Worm (Caenorhabditis elegans): ENCODE data around the gene C13A2.4.

C13A2.4 gene

DNA sequence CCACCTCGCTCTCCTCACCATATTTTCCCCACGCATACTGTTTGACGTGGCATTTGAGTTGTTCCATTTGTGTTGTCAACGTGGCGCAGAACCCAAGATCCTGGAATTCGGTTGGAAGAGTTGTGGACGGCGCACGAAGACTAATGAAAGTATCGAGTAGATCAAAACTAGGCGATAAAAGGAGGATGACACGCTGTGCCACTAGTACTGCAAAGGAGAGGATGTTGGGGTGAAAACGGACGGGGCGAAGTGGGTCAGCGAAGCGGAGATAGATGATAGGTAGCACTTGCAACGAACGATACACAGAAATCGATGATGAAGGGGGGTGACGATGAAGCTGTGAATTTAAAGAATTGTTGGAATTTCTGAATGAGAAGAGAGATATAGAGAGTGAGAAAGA, 32.2 kb upstream of the C13A2.4 start, which contains the start of gene C05C8.7:
Gene C05C8.7 (minus strand): TSS at position 100 of the 400 bp plus-strand sequence.
- TF ChIP-seq dpff-1 (tag; optimal IDR thresholded peaks at IDR 0.05) (no peak), nhr-120 (GFP tag; IDR thresholded peaks at IDR 0.05) (no peak), F23B12.7 (tag; optimal IDR thresholded peaks at IDR 0.05; ENCODE audit: insufficient read depth) (no peak), gei-17 (GFP tag; optimal IDR thresholded peaks at IDR 0.05) (no peak), madf-3 (GFP tag; IDR thresholded peaks at IDR 0.05) (no peak), attf-3 (GFP tag; conservative IDR thresholded peaks at IDR 0.05) (no peak), nfya-1 (tag; optimal IDR thresholded peaks at IDR 0.05; ENCODE audit: borderline replicate concordance, insufficient read depth) (no peak), lir-1 (GFP tag; conservative IDR thresholded peaks at IDR 0.05) (no peak), ztf-18 (tag; optimal IDR thresholded peaks at IDR 0.05) (no peak)

DNA sequence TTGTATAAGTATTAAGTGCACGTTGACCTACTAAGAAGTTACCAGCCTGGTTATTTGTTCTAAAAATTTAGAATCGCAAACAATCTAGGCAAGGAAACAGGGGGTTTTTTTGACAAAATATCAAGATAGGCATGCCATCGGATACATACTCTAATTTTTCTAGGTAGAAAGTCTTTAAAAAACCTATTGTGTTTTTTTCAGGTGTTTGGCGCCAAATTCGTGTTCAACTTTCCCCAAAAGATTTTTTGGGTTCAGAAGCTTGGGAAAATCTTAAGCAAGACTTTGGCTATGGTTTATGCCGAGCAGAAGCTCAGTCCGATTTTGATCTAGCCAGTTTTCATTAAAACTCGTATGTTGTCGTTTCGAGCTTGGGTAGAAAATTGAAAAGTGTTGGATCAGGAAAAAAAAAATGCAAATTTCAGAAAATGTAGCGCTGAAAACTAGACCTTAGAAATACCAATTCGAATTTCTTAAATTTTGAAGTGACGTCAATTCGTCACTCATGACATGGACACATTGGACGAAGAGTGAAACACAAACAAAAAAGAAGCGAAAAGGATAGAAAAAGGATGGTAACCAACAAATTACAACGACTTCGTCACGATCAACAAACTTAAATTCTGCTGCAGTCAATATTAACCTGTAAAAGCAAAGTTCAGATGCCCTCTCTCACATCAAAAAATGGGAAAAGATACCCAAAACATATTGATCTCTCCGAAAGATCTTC, 30.8 kb upstream of the C13A2.4 start:
- no peak for TF ChIP-seq F22D6.2 (tag; optimal IDR thresholded peaks at IDR 0.05)
- TF ChIP-seq F49E8.2 (tag; optimal IDR thresholded peaks at IDR 0.05; ENCODE audit: insufficient read depth), result no peak
- TF ChIP-seq ztf-6 (GFP tag; IDR thresholded peaks at IDR 0.05), result no peak
- TF ChIP-seq Y67H2A.10 (GFP tag; conservative IDR thresholded peaks at IDR 0.05), result no peak
- TF ChIP-seq xnd-1 (tag; optimal IDR thresholded peaks at IDR 0.05), result no peak
- no peak for TF ChIP-seq madf-10 (tag; optimal IDR thresholded peaks at IDR 0.05)
- TF ChIP-seq hsf-1 (GFP tag; IDR thresholded peaks at IDR 0.05), result no peak
- TF ChIP-seq F39B2.1 (GFP tag; IDR thresholded peaks at IDR 0.05), result no peak
- TF ChIP-seq pbrm-1 (GFP tag; IDR thresholded peaks at IDR 0.05), result no peak

DNA sequence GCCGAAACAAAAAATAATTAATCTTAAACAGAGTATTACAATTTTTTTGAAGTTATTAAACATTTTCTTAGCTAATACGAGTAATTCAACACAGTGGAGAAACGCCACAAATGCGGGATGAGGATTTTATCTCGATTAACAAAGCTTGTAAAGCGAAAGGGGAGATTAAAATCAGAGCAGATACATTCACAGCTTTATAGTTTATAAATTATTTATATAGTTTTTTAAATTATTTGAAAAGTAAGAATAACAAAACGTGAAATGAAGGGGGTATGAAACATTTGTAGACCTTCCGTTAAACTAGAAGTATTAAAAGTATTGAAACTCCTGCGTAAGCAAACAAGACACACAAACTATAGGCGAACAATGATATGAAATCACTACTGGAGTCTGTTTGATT, 24.1 kb upstream of the C13A2.4 start, which contains the start of gene C05C8.8:
Gene C05C8.8 (minus strand): TSS at position 101 of the 400 bp plus-strand sequence.
- TF ChIP-seq aptf-3 (GFP tag; IDR thresholded peaks at IDR 0.05), result no peak
- TF ChIP-seq Y79H2A.3 (GFP tag; conservative IDR thresholded peaks at IDR 0.05), result no peak
- no peak for TF ChIP-seq C17E4.6 (GFP tag; IDR thresholded peaks at IDR 0.05)
- TF ChIP-seq Y56A3A.18 (GFP tag; IDR thresholded peaks at IDR 0.05), result no peak
- no peak for TF ChIP-seq F23B12.7 (tag; optimal IDR thresholded peaks at IDR 0.05; ENCODE audit: insufficient read depth)
- no peak for TF ChIP-seq Y67H2A.10 (GFP tag; conservative IDR thresholded peaks at IDR 0.05)
- no peak for TF ChIP-seq unc-130 (GFP tag; optimal IDR thresholded peaks at IDR 0.05)
- TF ChIP-seq tbx-9 (tag; optimal IDR thresholded peaks at IDR 0.05; ENCODE audit: borderline replicate concordance), result no peak
- TF ChIP-seq F57C9.4 (tag; optimal IDR thresholded peaks at IDR 0.05), result no peak
- no peak for TF ChIP-seq ZK185.1 (tag; optimal IDR thresholded peaks at IDR 0.05; ENCODE audit: poor library complexity, severe bottlenecking)
- no peak for TF ChIP-seq ztf-6 (GFP tag; IDR thresholded peaks at IDR 0.05)
- TF ChIP-seq hlh-12 (tag; optimal IDR thresholded peaks at IDR 0.05), result no peak
- no peak for TF ChIP-seq efl-1 (GFP tag; optimal IDR thresholded peaks at IDR 0.05)
- no peak for TF ChIP-seq ceh-40 (GFP tag; IDR thresholded peaks at IDR 0.05)
- TF ChIP-seq mel-28 (tag; optimal IDR thresholded peaks at IDR 0.05; ENCODE audit: borderline replicate concordance), result no peak
- TF ChIP-seq F57A8.1 (GFP tag; optimal IDR thresholded peaks at IDR 0.05), result no peak
- TF ChIP-seq snpc-3.4 (tag; optimal IDR thresholded peaks at IDR 0.05), result no peak

DNA sequence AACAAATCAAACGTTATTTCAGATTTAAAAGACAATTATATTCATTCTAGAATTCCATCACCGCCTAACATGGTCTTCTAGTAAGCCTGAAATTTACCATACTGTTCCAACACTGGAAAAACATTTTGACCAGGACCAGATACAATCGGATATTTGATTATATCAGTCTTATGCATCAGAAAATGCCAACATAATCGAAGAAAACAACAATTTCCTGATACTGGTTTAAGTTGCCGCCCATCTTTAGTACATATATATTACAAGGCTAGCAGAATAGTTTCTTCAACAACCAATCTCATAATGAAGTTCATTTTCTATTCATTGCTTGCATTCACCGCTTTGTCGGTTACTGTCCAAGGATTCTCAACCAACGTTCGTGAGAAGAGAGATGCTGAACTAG, 20.2 kb upstream of the C13A2.4 start, which contains the start of gene C13A2.12:
Gene C13A2.12 (plus strand): TSS at position 301 of the 400 bp plus-strand sequence.
- no peak for TF ChIP-seq madf-6 (GFP tag; IDR thresholded peaks at IDR 0.05)
- TF ChIP-seq ccch-3 (GFP tag; optimal IDR thresholded peaks at IDR 0.05), result no peak
- TF ChIP-seq ztf-22 (GFP tag; optimal IDR thresholded peaks at IDR 0.05), result no peak
- TF ChIP-seq dox-1 (GFP tag; IDR thresholded peaks at IDR 0.05), result no peak
- TF ChIP-seq repo-1 (tag; optimal IDR thresholded peaks at IDR 0.05), result no peak
- no peak for TF ChIP-seq F57C9.4 (tag; optimal IDR thresholded peaks at IDR 0.05)
- TF ChIP-seq hmg-20 (GFP tag; IDR thresholded peaks at IDR 0.05), result no peak
- TF ChIP-seq egl-18 (GFP tag; IDR thresholded peaks at IDR 0.05), result no peak
- TF ChIP-seq mel-28 (tag; optimal IDR thresholded peaks at IDR 0.05; ENCODE audit: borderline replicate concordance), result no peak
- no peak for TF ChIP-seq T07F8.4 (tag; optimal IDR thresholded peaks at IDR 0.05)
- no peak for TF ChIP-seq snpc-1.3 (tag; optimal IDR thresholded peaks at IDR 0.05; ENCODE audit: insufficient read depth)
- TF ChIP-seq ceh-27 (GFP tag; optimal IDR thresholded peaks at IDR 0.05), result no peak
- TF ChIP-seq Y53F4B.3 (GFP tag; IDR thresholded peaks at IDR 0.05), result no peak
- TF ChIP-seq let-526 (GFP tag; IDR thresholded peaks at IDR 0.05), result no peak

All from whole organism, young adult.